Worm (Caenorhabditis elegans) whole organism, L4 larva: ENCODE measurements around the gene Y43F8B.20.

Experiments used
- Y48G9A.11 ChIP-seq: fragments of 200-800 bp; sonication (Bioruptor generic); IDR thresholded peaks from 2 replicates; pipeline ENCODE4 v1.3.6; 2022; ENCODE audit warnings: missing genetic modification reagents, missing genetic modification characterization, missing compliant biosample characterization
- ctbp-1 ChIP-seq: fragments of 200-800 bp; sonication (Bioruptor generic); IDR thresholded peaks from 2 replicates; pipeline ENCODE4 v1.3.6; 2022; ENCODE audit warnings: missing genetic modification reagents, missing genetic modification characterization, missing compliant biosample characterization
- fos-1 ChIP-seq: fragments of 150-350 bp; optimal IDR thresholded peaks from 2 replicates; lab custom pipeline; 2014; ENCODE audit warnings: missing biosample characterization, missing genetic modification characterization
- hlh-11 ChIP-seq: fragments of 200-800 bp; sonication (Bioruptor generic); optimal IDR thresholded peaks from 2 replicates; lab custom pipeline; 2018; ENCODE audit warnings: mild to moderate bottlenecking, missing genetic modification characterization, missing compliant biosample characterization
- snpc-4 ChIP-seq: fragments of 150-350 bp; optimal IDR thresholded peaks from 2 replicates; lab custom pipeline; 2014; ENCODE audit warnings: missing biosample characterization, missing genetic modification characterization

DNA sequence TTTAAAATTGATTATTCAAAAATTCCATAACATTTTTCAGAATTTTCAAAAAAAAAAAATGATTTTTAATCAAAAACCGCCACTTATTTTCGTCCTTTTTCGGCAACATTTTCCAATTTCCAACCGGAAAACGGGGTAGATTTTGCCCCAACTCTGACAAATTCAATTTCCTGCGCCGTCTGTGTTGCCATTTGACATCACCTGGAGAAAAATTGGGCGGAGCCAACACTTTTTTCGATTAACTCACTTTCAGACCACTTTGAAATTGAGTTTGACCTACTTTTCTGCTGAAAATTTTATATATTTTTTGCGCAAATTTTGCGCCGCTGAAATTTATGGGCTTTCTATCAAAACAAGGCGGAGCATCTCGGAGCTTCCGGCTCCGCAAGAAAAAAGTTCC, 32.7 kb upstream of the Y43F8B.20 start:
- no peak for TF ChIP-seq fos-1 (tag; lab: Kevin White, UChicago)
- no peak for TF ChIP-seq Y48G9A.11
- TF ChIP-seq snpc-4 (tag; lab: Kevin White, UChicago): no peak
- TF ChIP-seq hlh-11 (tag; lab: Kevin White, UChicago): no peak
- TF ChIP-seq ctbp-1: no peak
